Fruit fly (Drosophila melanogaster) whole organism, embryonic: ENCODE data around the gene Mon1.

Experiments used
- CG10431 ChIP-seq: fragments of 200-800 bp; sonication (Bioruptor generic); optimal IDR thresholded peaks from 3 replicates; lab custom pipeline; 2018; ENCODE audit warnings: missing biosample characterization, mild to moderate bottlenecking, missing genetic modification characterization
- CG10654 ChIP-seq: fragments of 200-800 bp; sonication (Bioruptor generic); optimal IDR thresholded peaks from 2 replicates; lab custom pipeline; 2016; ENCODE audit warnings: missing biosample characterization, missing genetic modification characterization
- CG11456 ChIP-seq: fragments of 200-800 bp; sonication (Bioruptor generic); IDR thresholded peaks from 3 replicates; pipeline ENCODE4 v1.3.6; 2022; ENCODE audit warnings: missing biosample characterization, missing genetic modification characterization
- CG11504 ChIP-seq: fragments of 200-800 bp; sonication (Bioruptor generic); optimal IDR thresholded peaks from 3 replicates; lab custom pipeline; 2019; ENCODE audit warnings: missing biosample characterization, mild to moderate bottlenecking, missing genetic modification characterization, moderate library complexity
- CG11560 ChIP-seq: fragments of 200-800 bp; sonication (Bioruptor generic); IDR thresholded peaks from 3 replicates; pipeline ENCODE4 v1.3.6; 2022; ENCODE audit warnings: missing biosample characterization, missing genetic modification characterization
- CG12071 ChIP-seq: fragments of 200-800 bp; sonication (Bioruptor generic); optimal IDR thresholded peaks from 3 replicates; lab custom pipeline; 2018; ENCODE audit warnings: missing biosample characterization, mild to moderate bottlenecking, missing genetic modification characterization
- CG12219 ChIP-seq: fragments of 200-800 bp; sonication (Bioruptor generic); optimal IDR thresholded peaks from 3 replicates; lab custom pipeline; 2018; ENCODE audit warnings: missing biosample characterization, mild to moderate bottlenecking, missing genetic modification characterization
- CG12942 ChIP-seq: fragments of 200-800 bp; sonication (Bioruptor generic); optimal IDR thresholded peaks from 3 replicates; lab custom pipeline; 2016; ENCODE audit warnings: missing biosample characterization, missing genetic modification characterization
- CG13287 ChIP-seq: fragments of 200-800 bp; sonication (Bioruptor generic); IDR thresholded peaks from 2 replicates; pipeline ENCODE4 v1.3.6; 2022; ENCODE audit warnings: missing biosample characterization, missing genetic modification characterization; ENCODE audit not compliant: partially characterized antibody
- CG14014 ChIP-seq: fragments of 200-800 bp; sonication (Bioruptor generic); IDR thresholded peaks from 2 replicates; pipeline ENCODE4 v1.3.6; 2022; ENCODE audit warnings: missing biosample characterization, missing genetic modification characterization
- CG14667 ChIP-seq: fragments of 200-800 bp; sonication (Bioruptor generic); IDR thresholded peaks from 2 replicates; pipeline ENCODE4 v1.3.6; 2022; ENCODE audit warnings: missing biosample characterization, missing genetic modification characterization
- CG15073 ChIP-seq: fragments of 200-800 bp; sonication (Bioruptor generic); optimal IDR thresholded peaks from 2 replicates; lab custom pipeline; 2016; ENCODE audit warnings: missing biosample characterization, missing genetic modification characterization
- CG1602 ChIP-seq: fragments of 200-800 bp; sonication (Bioruptor generic); optimal IDR thresholded peaks from 3 replicates; lab custom pipeline; 2016; ENCODE audit warnings: missing biosample characterization, missing genetic modification characterization
- CG1603 ChIP-seq: fragments of 200-800 bp; sonication (Bioruptor generic); optimal IDR thresholded peaks from 2 replicates; lab custom pipeline; 2019; ENCODE audit warnings: missing biosample characterization, mild to moderate bottlenecking, missing genetic modification characterization, moderate library complexity
- CG2202 ChIP-seq: fragments of 200-800 bp; sonication (Bioruptor generic); optimal IDR thresholded peaks from 2 replicates; lab custom pipeline; 2018; ENCODE audit warnings: missing biosample characterization, mild to moderate bottlenecking, missing genetic modification characterization
- CG30431 ChIP-seq: fragments of 200-800 bp; sonication (Bioruptor generic); optimal IDR thresholded peaks from 2 replicates; lab custom pipeline; 2017; ENCODE audit warnings: missing biosample characterization, missing genetic modification characterization
- CG6791 ChIP-seq: fragments of 200-800 bp; sonication (Bioruptor generic); IDR thresholded peaks from 3 replicates; pipeline ENCODE4 v1.3.6; 2022; ENCODE audit warnings: missing biosample characterization, missing genetic modification characterization; ENCODE audit not compliant: partially characterized antibody
- CG7271 ChIP-seq: fragments of 200-800 bp; sonication (Bioruptor generic); optimal IDR thresholded peaks from 2 replicates; lab custom pipeline; 2018; ENCODE audit warnings: missing biosample characterization, mild to moderate bottlenecking, missing genetic modification characterization, moderate library complexity
- CG7357 ChIP-seq: fragments of 200-800 bp; sonication (Bioruptor generic); IDR thresholded peaks from 3 replicates; pipeline ENCODE4 v1.3.6; 2022; ENCODE audit warnings: missing biosample characterization, missing genetic modification characterization
- CG8388 ChIP-seq: fragments of 200-800 bp; sonication (Bioruptor generic); optimal IDR thresholded peaks from 2 replicates; lab custom pipeline; 2019; ENCODE audit warnings: missing biosample characterization, mild to moderate bottlenecking, missing genetic modification characterization, moderate library complexity
- CG9817 ChIP-seq: fragments of 200-800 bp; sonication (Bioruptor generic); optimal IDR thresholded peaks from 2 replicates; lab custom pipeline; 2018; ENCODE audit warnings: missing biosample characterization, mild to moderate bottlenecking, missing genetic modification characterization, moderate library complexity
- Camta ChIP-seq: fragments of 200-800 bp; sonication (Bioruptor generic); optimal IDR thresholded peaks from 2 replicates; lab custom pipeline; 2016; ENCODE audit warnings: missing biosample characterization, missing genetic modification characterization
- D ChIP-seq, 2 experiments: fragments of 200-800 bp in 1 of 2; fragments of >200 bp in 1 of 2; sonication (Bioruptor generic) in 1 of 2; optimal IDR thresholded peaks; 2 replicates in 1 of 2; 3 replicates in 1 of 2; lab custom pipeline; 2017; ENCODE audit warnings: mild to moderate bottlenecking in 1 of 2, missing biosample characterization in 1 of 2, missing genetic modification characterization in 1 of 2, missing genetic modification reagents in 1 of 2
- D19B ChIP-seq: fragments of 200-800 bp; sonication (Bioruptor generic); optimal IDR thresholded peaks from 2 replicates; lab custom pipeline; 2017; ENCODE audit warnings: missing biosample characterization, mild to moderate bottlenecking, missing genetic modification characterization
- Dip2 ChIP-seq: fragments of 200-800 bp; sonication (Bioruptor generic); IDR thresholded peaks from 2 replicates; pipeline ENCODE4 v1.3.6; 2022; ENCODE audit warnings: missing biosample characterization, missing genetic modification characterization
- Dip3 ChIP-seq: fragments of 200-800 bp; sonication (Bioruptor generic); optimal IDR thresholded peaks from 3 replicates; lab custom pipeline; 2016; ENCODE audit warnings: missing biosample characterization, missing genetic modification characterization
- Hr3 ChIP-seq: fragments of 200-800 bp; sonication (Bioruptor generic); optimal IDR thresholded peaks from 3 replicates; lab custom pipeline; 2016; ENCODE audit warnings: missing biosample characterization, missing genetic modification characterization
- NC2α ChIP-seq: fragments of 200-800 bp; sonication (Bioruptor generic); optimal IDR thresholded peaks from 2 replicates; lab custom pipeline; 2016; ENCODE audit warnings: missing biosample characterization, missing genetic modification characterization
- NK7.1 ChIP-seq: fragments of 200-800 bp; sonication (Bioruptor generic); optimal IDR thresholded peaks from 3 replicates; lab custom pipeline; 2016; ENCODE audit warnings: missing biosample characterization, missing genetic modification characterization
- Pdp1 ChIP-seq, 2 experiments: fragments of 200-800 bp; sonication (Bioruptor generic); optimal IDR thresholded peaks; 3 replicates each; lab custom pipeline; 2016; ENCODE audit warnings: missing biosample characterization in 2 of 2, missing genetic modification characterization in 2 of 2, mild to moderate bottlenecking in 1 of 2, moderate library complexity in 1 of 2
- Rfx ChIP-seq: fragments of 200-800 bp; sonication (Bioruptor generic); IDR thresholded peaks from 2 replicates; pipeline ENCODE4 v1.3.6; 2022; ENCODE audit warnings: missing biosample characterization, missing genetic modification characterization
- Scr ChIP-seq: fragments of 200-800 bp; sonication (Bioruptor generic); IDR thresholded peaks from 2 replicates; pipeline ENCODE4 v1.3.6; 2022; ENCODE audit warnings: missing biosample characterization, missing genetic modification characterization; ENCODE audit not compliant: partially characterized antibody
- Sry-β ChIP-seq: fragments of 200-800 bp; sonication (Bioruptor generic); optimal IDR thresholded peaks from 2 replicates; lab custom pipeline; 2018; ENCODE audit warnings: missing biosample characterization, mild to moderate bottlenecking, missing genetic modification characterization, moderate library complexity
- Ssrp ChIP-seq: fragments of 200-800 bp; sonication (Bioruptor generic); optimal IDR thresholded peaks from 2 replicates; lab custom pipeline; 2018; ENCODE audit warnings: missing biosample characterization, mild to moderate bottlenecking, missing genetic modification characterization, moderate library complexity
- Usf ChIP-seq: fragments of 200-800 bp; sonication (Bioruptor generic); optimal IDR thresholded peaks from 2 replicates; lab custom pipeline; 2017; ENCODE audit warnings: missing genotype, missing biosample characterization, missing genetic modification characterization
- abd-A ChIP-seq: fragments of 200-800 bp; sonication (Bioruptor generic); optimal IDR thresholded peaks from 3 replicates; lab custom pipeline; 2019; ENCODE audit warnings: missing biosample characterization, mild to moderate bottlenecking, missing genetic modification characterization, moderate library complexity
- chn ChIP-seq: fragments of 200-800 bp; sonication (Bioruptor generic); optimal IDR thresholded peaks from 2 replicates; lab custom pipeline; 2016; ENCODE audit warnings: missing biosample characterization, missing genetic modification characterization
- cwo ChIP-seq: fragments of 200-800 bp; sonication (Bioruptor generic); optimal IDR thresholded peaks from 3 replicates; lab custom pipeline; 2017; ENCODE audit warnings: missing biosample characterization, missing genetic modification characterization, mild to moderate bottlenecking, moderate library complexity, missing genetic modification reagents
- da ChIP-seq: fragments of 200-800 bp; sonication (Bioruptor generic); optimal IDR thresholded peaks from 2 replicates; lab custom pipeline; 2016; ENCODE audit warnings: missing biosample characterization, missing genetic modification characterization
- dimm ChIP-seq: fragments of 200-800 bp; sonication (Bioruptor generic); IDR thresholded peaks from 2 replicates; pipeline ENCODE4 v1.3.6; 2022; ENCODE audit warnings: missing biosample characterization, missing genetic modification characterization
- esg ChIP-seq: fragments of 200-800 bp; sonication (Bioruptor generic); conservative IDR thresholded peaks from 2 replicates; pipeline ENCODE4 v1.3.6; 2022; ENCODE audit warnings: missing biosample characterization, missing genetic modification characterization
- gfzf ChIP-seq: fragments of 200-800 bp; sonication (Bioruptor generic); optimal IDR thresholded peaks from 2 replicates; lab custom pipeline; 2016; ENCODE audit warnings: missing biosample characterization, mild to moderate bottlenecking, missing genetic modification characterization, moderate library complexity
- hkb ChIP-seq, 2 experiments: fragments of 200-800 bp in 1 of 2; fragments of >200 bp in 1 of 2; sonication (Bioruptor generic) in 1 of 2; IDR thresholded peaks in 1 of 2; optimal IDR thresholded peaks in 1 of 2; 2 replicates each; pipeline versions ENCODE4 v1.3.6 to Lab custom; 2017 to 2022; ENCODE audit warnings: missing biosample characterization in 1 of 2, missing genetic modification characterization in 1 of 2
- ind ChIP-seq: fragments of 200-800 bp; sonication (Bioruptor generic); optimal IDR thresholded peaks from 3 replicates; lab custom pipeline; 2016; ENCODE audit warnings: missing biosample characterization, missing genetic modification characterization
- jing ChIP-seq: fragments of 200-800 bp; sonication (Bioruptor generic); optimal IDR thresholded peaks from 2 replicates; lab custom pipeline; 2018; ENCODE audit warnings: missing biosample characterization, mild to moderate bottlenecking, missing genetic modification characterization
- lola ChIP-seq, 3 experiments: fragments of >200 bp in 2 of 3; fragments of 200-800 bp in 1 of 3; sonication (Bioruptor generic) in 1 of 3; optimal IDR thresholded peaks; 2 replicates each; lab custom pipeline; 2017 to 2019; ENCODE audit warnings: missing biosample characterization in 3 of 3, missing genetic modification characterization in 3 of 3, mild to moderate bottlenecking in 1 of 3, moderate library complexity in 1 of 3
- pb ChIP-seq: fragments of 200-800 bp; sonication (Bioruptor generic); optimal IDR thresholded peaks from 3 replicates; lab custom pipeline; 2016; ENCODE audit warnings: missing biosample characterization, missing genetic modification characterization
- ranshi ChIP-seq: fragments of 200-800 bp; sonication (Bioruptor generic); IDR thresholded peaks from 2 replicates; pipeline ENCODE4 v1.3.6; 2022; ENCODE audit warnings: missing biosample characterization, missing genetic modification characterization

Gene Mon1

DNA sequence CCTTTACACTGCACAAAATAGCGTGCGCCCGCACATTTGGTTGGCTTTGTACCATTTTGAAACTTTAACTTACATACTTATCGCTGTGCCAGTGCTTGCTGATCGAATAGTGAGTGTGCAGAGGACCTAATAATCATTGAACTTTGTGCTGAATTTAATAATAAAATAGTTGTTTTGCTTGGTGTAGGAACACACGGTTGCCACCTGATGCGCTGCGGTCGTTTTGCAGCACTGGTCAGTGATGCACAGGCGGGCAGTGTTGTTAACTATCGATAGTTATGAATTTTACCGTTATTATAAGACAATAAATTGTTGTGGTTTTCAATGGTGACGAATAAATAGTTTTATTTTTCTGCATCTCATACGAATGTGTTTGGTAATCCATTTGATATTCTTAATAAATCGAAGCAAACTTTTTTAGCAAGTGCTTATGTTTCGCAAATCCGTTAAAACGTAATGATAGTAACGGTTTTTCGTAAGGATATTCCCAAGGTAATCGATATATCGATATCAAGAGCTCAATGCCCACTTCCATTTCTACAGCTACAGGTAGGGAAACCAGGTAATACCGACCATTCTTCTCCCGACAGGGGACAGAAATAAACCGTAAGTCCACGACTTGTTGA, 12.6 kb upstream of the Mon1 start, which contains the start of the genes tank and CG12194 (continued):
- TF ChIP-seq CG14667 (peak; percentile 99), CG11560 (tag; lab: Robert Waterston, UW) (peak; percentile 93), Rfx (GFP tag; lab: Robert Waterston, UW) (peak; percentile 100), Scr (GFP tag; lab: Robert Waterston, UW) (peak; percentile 83), CG2202 (tag; lab: Kevin White, UChicago) (peak; percentile 98), CG13287 (peak; percentile 77), CG7271 (peak; percentile 96), abd-A (tag; lab: Kevin White, UChicago) (no peak), chn (peak; percentile 99), dimm (GFP tag; lab: Robert Waterston, UW) (peak; percentile 98), CG11504 (tag; lab: Kevin White, UChicago) (peak; percentile 97), Pdp1 (GFP tag; optimal IDR thresholded peaks at IDR 0.05; lab: Kevin White, UChicago) (peak; percentile 98 to 99), esg (GFP tag; lab: Robert Waterston, UW) (peak; percentile 99), CG15073 (peak; percentile 90), CG8388 (GFP tag; lab: Kevin White, UChicago) (peak; percentile 98), Sry-β (peak; percentile 87), Usf (GFP tag; lab: Kevin White, UChicago) (peak; percentile 96), CG12219 (GFP tag; lab: Kevin White, UChicago) (peak; percentile 99), Dip2 (GFP tag; lab: Robert Waterston, UW) (peak; percentile 72), CG14014 (peak; percentile 99), CG12942 (GFP tag; lab: Kevin White, UChicago) (peak; percentile 99), ranshi (GFP tag; lab: Robert Waterston, UW) (peak; percentile 99), CG30431 (GFP tag; lab: Kevin White, UChicago) (peak; percentile 100), cwo (peak; percentile 96), pb (GFP tag; lab: Kevin White, UChicago) (peak; percentile 99), CG1603 (tag; lab: Kevin White, UChicago) (peak; percentile 99), CG7357 (peak; percentile 96), lola (GFP tag; optimal IDR thresholded peaks at IDR 0.05; lab: Kevin White, UChicago) (peak in 1 of 3 experiments; percentile 95), CG10431 (GFP tag; lab: Kevin White, UChicago) (peak; percentile 79), D (optimal IDR thresholded peaks at IDR 0.05; lab: Kevin White, UChicago) (no peak), D (GFP tag; optimal IDR thresholded peaks at IDR 0.05; lab: Kevin White, UChicago) (peak; percentile 98), D19B (GFP tag; lab: Kevin White, UChicago) (peak; percentile 95), jing (GFP tag; lab: Kevin White, UChicago) (peak; percentile 99), CG9817 (tag; lab: Kevin White, UChicago) (peak; percentile 97), ind (GFP tag; lab: Kevin White, UChicago) (peak; percentile 99), hkb (optimal IDR thresholded peaks at IDR 0.05; lab: Kevin White, UChicago) (peak; percentile 82), hkb (GFP tag; IDR thresholded peaks at IDR 0.05; lab: Robert Waterston, UW) (peak; percentile 100), Hr3 (peak; percentile 99), CG6791 (peak; percentile 73), NC2α (GFP tag; lab: Kevin White, UChicago) (peak; percentile 98), gfzf (peak; percentile 37), Ssrp (peak; percentile 99), Dip3 (GFP tag; lab: Kevin White, UChicago) (peak; percentile 98), CG12071 (peak; percentile 99), da (peak; percentile 98), NK7.1 (GFP tag; lab: Kevin White, UChicago) (peak; percentile 98), CG10654 (peak; percentile 99), Camta (GFP tag; lab: Kevin White, UChicago) (peak; percentile 99), CG11456 (peak; percentile 99), CG1602 (peak; percentile 99)
